Worm (Caenorhabditis elegans): ENCODE data around the gene srj-8.

DNA sequence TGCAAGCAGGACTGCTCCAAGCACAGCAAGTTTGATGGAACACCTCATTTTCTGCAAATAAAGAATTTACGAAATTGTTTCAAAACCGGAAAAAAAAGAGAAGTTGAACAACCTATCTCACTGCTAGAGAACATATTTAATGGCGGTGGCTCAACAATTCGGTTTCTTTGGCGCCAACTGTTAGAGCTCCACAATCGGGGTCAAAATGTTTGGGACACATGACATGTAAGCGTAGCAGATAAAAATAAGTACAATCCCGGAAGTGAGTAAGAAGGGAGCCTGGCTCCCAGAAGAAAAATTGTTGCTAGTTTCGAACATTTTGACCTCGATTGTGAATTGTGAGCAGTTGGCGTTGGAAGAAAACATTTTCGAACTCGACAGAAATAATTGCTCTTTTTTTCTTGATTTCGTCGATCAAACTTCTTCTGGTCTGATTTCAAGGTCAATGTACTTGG lies 11.6 kb downstream of the srj-8 start, which contains the start of gene T28A11.16:
- no peak for TF ChIP-seq ama-1 (optimal IDR thresholded peaks at IDR 0.05)
- no peak for TF ChIP-seq fkh-10 (GFP tag; optimal IDR thresholded peaks at IDR 0.05)
- TF ChIP-seq pha-4 (tag; optimal IDR thresholded peaks at IDR 0.05) = no peak
- no peak for TF ChIP-seq ceh-16 (tag; optimal IDR thresholded peaks at IDR 0.05)

Data from whole organism, L3 larva.